Fruit fly (Drosophila melanogaster) whole organism, embryonic: ENCODE data around the gene FRG1.

Source experiments
- Adf1 ChIP-seq: fragments of 200-800 bp; sonication (Bioruptor generic); IDR thresholded peaks from 2 replicates; pipeline ENCODE4 v1.3.6; 2022; ENCODE audit warnings: missing biosample characterization, missing genetic modification characterization
- Atf-2 ChIP-seq: fragments of 200-800 bp; sonication (Bioruptor generic); optimal IDR thresholded peaks from 2 replicates; lab custom pipeline; 2016; ENCODE audit warnings: missing biosample characterization, missing genetic modification characterization
- C15 ChIP-seq: fragments of 200-800 bp; sonication (Bioruptor generic); IDR thresholded peaks from 3 replicates; pipeline ENCODE4 v1.3.6; 2022; ENCODE audit warnings: missing biosample characterization, missing genetic modification characterization
- CG10321 ChIP-seq: fragments of 200-800 bp; sonication (Bioruptor generic); IDR thresholded peaks from 2 replicates; pipeline ENCODE4 v1.3.6; 2022; ENCODE audit warnings: missing biosample characterization, missing genetic modification characterization
- CG12219 ChIP-seq: fragments of 200-800 bp; sonication (Bioruptor generic); optimal IDR thresholded peaks from 3 replicates; lab custom pipeline; 2018; ENCODE audit warnings: missing biosample characterization, mild to moderate bottlenecking, missing genetic modification characterization
- CG13894 ChIP-seq: fragments of 200-800 bp; sonication (Bioruptor generic); optimal IDR thresholded peaks from 3 replicates; lab custom pipeline; 2018; ENCODE audit warnings: missing biosample characterization, mild to moderate bottlenecking, missing genetic modification characterization, moderate library complexity
- CG15011 ChIP-seq: fragments of 200-800 bp; sonication (Bioruptor generic); optimal IDR thresholded peaks from 3 replicates; lab custom pipeline; 2018; ENCODE audit warnings: missing biosample characterization, mild to moderate bottlenecking, missing genetic modification characterization
- CG1603 ChIP-seq: fragments of 200-800 bp; sonication (Bioruptor generic); optimal IDR thresholded peaks from 2 replicates; lab custom pipeline; 2019; ENCODE audit warnings: missing biosample characterization, mild to moderate bottlenecking, missing genetic modification characterization, moderate library complexity
- CG16779 ChIP-seq: fragments of 200-800 bp; sonication (Bioruptor generic); IDR thresholded peaks from 2 replicates; pipeline ENCODE4 v1.3.6; 2022; ENCODE audit warnings: missing biosample characterization, missing genetic modification characterization
- CG16815 ChIP-seq: fragments of 200-800 bp; sonication (Bioruptor generic); optimal IDR thresholded peaks from 3 replicates; lab custom pipeline; 2017; ENCODE audit warnings: missing biosample characterization, mild to moderate bottlenecking, missing genetic modification characterization
- CG17802 ChIP-seq: fragments of 200-800 bp; sonication (Bioruptor generic); optimal IDR thresholded peaks from 2 replicates; lab custom pipeline; 2018; ENCODE audit warnings: missing biosample characterization, mild to moderate bottlenecking, missing genetic modification characterization, moderate library complexity
- CG2202 ChIP-seq: fragments of 200-800 bp; sonication (Bioruptor generic); optimal IDR thresholded peaks from 2 replicates; lab custom pipeline; 2018; ENCODE audit warnings: missing biosample characterization, mild to moderate bottlenecking, missing genetic modification characterization
- CG32772 ChIP-seq: fragments of 200-800 bp; sonication (Bioruptor generic); IDR thresholded peaks from 2 replicates; pipeline ENCODE4 v1.3.6; 2022; ENCODE audit warnings: missing biosample characterization, missing genetic modification characterization
- CG4328 ChIP-seq: fragments of 200-800 bp; sonication (Bioruptor generic); optimal IDR thresholded peaks from 3 replicates; lab custom pipeline; 2017; ENCODE audit warnings: missing biosample characterization, missing genetic modification reagents, missing genetic modification characterization
- CG6689 ChIP-seq: fragments of 200-800 bp; sonication (Bioruptor generic); IDR thresholded peaks from 2 replicates; pipeline ENCODE4 v1.3.6; 2022; ENCODE audit warnings: missing biosample characterization, missing genetic modification characterization
- CG7357 ChIP-seq: fragments of 200-800 bp; sonication (Bioruptor generic); IDR thresholded peaks from 3 replicates; pipeline ENCODE4 v1.3.6; 2022; ENCODE audit warnings: missing biosample characterization, missing genetic modification characterization
- CG7556 ChIP-seq: fragments of 200-800 bp; sonication (Bioruptor generic); optimal IDR thresholded peaks from 2 replicates; lab custom pipeline; 2017; ENCODE audit warnings: missing biosample characterization, mild to moderate bottlenecking, missing genetic modification characterization
- CG7963 ChIP-seq: fragments of 200-800 bp; sonication (Bioruptor generic); IDR thresholded peaks from 3 replicates; pipeline ENCODE4 v1.3.6; 2022; ENCODE audit warnings: missing biosample characterization, missing genetic modification characterization; ENCODE audit not compliant: partially characterized antibody
- CG9215 ChIP-seq: fragments of 200-800 bp; sonication (Bioruptor generic); IDR thresholded peaks from 2 replicates; pipeline ENCODE4 v1.3.6; 2022; ENCODE audit warnings: missing biosample characterization, missing genetic modification characterization
- E2f1 ChIP-seq: fragments of 200-800 bp; sonication (Bioruptor generic); IDR thresholded peaks from 2 replicates; pipeline ENCODE4 v1.3.6; 2022; ENCODE audit warnings: missing biosample characterization, missing genetic modification characterization
- Eip74EF ChIP-seq, 2 experiments: fragments of 200-800 bp in 1 of 2; fragments of >200 bp in 1 of 2; sonication (Bioruptor generic) in 1 of 2; optimal IDR thresholded peaks; 2 replicates each; lab custom pipeline; 2017 to 2019; ENCODE audit warnings: missing biosample characterization in 2 of 2, missing genetic modification characterization in 2 of 2, mild to moderate bottlenecking in 1 of 2, moderate library complexity in 1 of 2
- Fer3 ChIP-seq: fragments of 200-800 bp; sonication (Bioruptor generic); optimal IDR thresholded peaks from 2 replicates; lab custom pipeline; 2018; ENCODE audit warnings: missing biosample characterization, mild to moderate bottlenecking, missing genetic modification characterization, moderate library complexity
- Hr51 ChIP-seq, 2 experiments: fragments of 200-800 bp; sonication (Bioruptor generic); optimal IDR thresholded peaks; 2 replicates in 1 of 2; 3 replicates in 1 of 2; lab custom pipeline; 2016 to 2018; ENCODE audit warnings: missing biosample characterization in 2 of 2, missing genetic modification characterization in 2 of 2, mild to moderate bottlenecking in 1 of 2, moderate library complexity in 1 of 2
- NfI ChIP-seq: fragments of 200-800 bp; sonication (Bioruptor generic); optimal IDR thresholded peaks from 3 replicates; lab custom pipeline; 2018; ENCODE audit warnings: missing biosample characterization, mild to moderate bottlenecking, missing genetic modification characterization, moderate library complexity
- Rx ChIP-seq: fragments of 200-800 bp; sonication (Bioruptor generic); IDR thresholded peaks from 2 replicates; pipeline ENCODE4 v1.3.6; 2022; ENCODE audit warnings: missing biosample characterization, missing genetic modification characterization
- Sry-δ ChIP-seq: fragments of 200-800 bp; sonication (Bioruptor generic); optimal IDR thresholded peaks from 2 replicates; lab custom pipeline; 2016; ENCODE audit warnings: missing biosample characterization, missing genetic modification characterization
- amos ChIP-seq: fragments of 200-800 bp; sonication (Bioruptor generic); IDR thresholded peaks from 2 replicates; pipeline ENCODE4 v1.3.6; 2022; ENCODE audit warnings: missing biosample characterization, missing genetic modification characterization; ENCODE audit not compliant: partially characterized antibody
- aop ChIP-seq: fragments of 200-800 bp; sonication (Bioruptor generic); IDR thresholded peaks from 2 replicates; pipeline ENCODE4 v1.3.6; 2022; ENCODE audit warnings: missing biosample characterization, missing genetic modification characterization
- bbx ChIP-seq: fragments of 200-800 bp; sonication (Bioruptor generic); IDR thresholded peaks from 2 replicates; pipeline ENCODE4 v1.3.6; 2022; ENCODE audit warnings: missing biosample characterization, missing genetic modification characterization; ENCODE audit not compliant: partially characterized antibody
- caup ChIP-seq: fragments of 200-800 bp; sonication (Bioruptor generic); optimal IDR thresholded peaks from 3 replicates; lab custom pipeline; 2017; ENCODE audit warnings: missing biosample characterization, mild to moderate bottlenecking, missing genetic modification characterization, moderate library complexity; ENCODE audit not compliant: severe bottlenecking
- da ChIP-seq: fragments of 200-800 bp; sonication (Bioruptor generic); optimal IDR thresholded peaks from 2 replicates; lab custom pipeline; 2016; ENCODE audit warnings: missing biosample characterization, missing genetic modification characterization
- dimm ChIP-seq: fragments of 200-800 bp; sonication (Bioruptor generic); IDR thresholded peaks from 2 replicates; pipeline ENCODE4 v1.3.6; 2022; ENCODE audit warnings: missing biosample characterization, missing genetic modification characterization
- dmrt99B ChIP-seq: fragments of 200-800 bp; sonication (Bioruptor generic); optimal IDR thresholded peaks from 2 replicates; lab custom pipeline; 2018; ENCODE audit warnings: missing biosample characterization, mild to moderate bottlenecking, missing genetic modification characterization, moderate library complexity
- eve ChIP-seq, 2 experiments: fragments of >200 bp; optimal IDR thresholded peaks; 2 replicates each; lab custom pipeline; 2017; ENCODE audit warnings: missing biosample characterization in 2 of 2, missing genetic modification characterization in 2 of 2
- gem ChIP-seq: fragments of 200-800 bp; sonication (Bioruptor generic); optimal IDR thresholded peaks from 2 replicates; lab custom pipeline; 2019; ENCODE audit warnings: missing biosample characterization, mild to moderate bottlenecking, missing genetic modification characterization, moderate library complexity
- her ChIP-seq: fragments of 200-800 bp; sonication (Bioruptor generic); optimal IDR thresholded peaks from 2 replicates; lab custom pipeline; 2016; ENCODE audit warnings: missing biosample characterization, missing genetic modification characterization
- jigr1 ChIP-seq: fragments of 200-800 bp; sonication (Bioruptor generic); IDR thresholded peaks from 3 replicates; pipeline ENCODE4 v1.3.6; 2022; ENCODE audit warnings: missing biosample characterization, missing genetic modification characterization
- jing ChIP-seq: fragments of 200-800 bp; sonication (Bioruptor generic); optimal IDR thresholded peaks from 2 replicates; lab custom pipeline; 2018; ENCODE audit warnings: missing biosample characterization, mild to moderate bottlenecking, missing genetic modification characterization
- kni ChIP-seq: fragments of 200-800 bp; sonication (Bioruptor generic); optimal IDR thresholded peaks from 3 replicates; lab custom pipeline; 2017; ENCODE audit warnings: mild to moderate bottlenecking, missing biosample characterization, missing genetic modification reagents, missing genetic modification characterization
- lab ChIP-seq: fragments of 200-800 bp; sonication (Bioruptor generic); optimal IDR thresholded peaks from 3 replicates; lab custom pipeline; 2017; ENCODE audit warnings: missing biosample characterization, missing genetic modification characterization, mild to moderate bottlenecking, moderate library complexity, missing genetic modification reagents
- mld ChIP-seq: fragments of 200-800 bp; sonication (Bioruptor generic); IDR thresholded peaks from 3 replicates; pipeline ENCODE4 v1.3.6; 2022; ENCODE audit warnings: missing biosample characterization, missing genetic modification characterization; ENCODE audit not compliant: partially characterized antibody
- pho ChIP-seq: fragments of 200-800 bp; sonication (Bioruptor generic); optimal IDR thresholded peaks from 2 replicates; lab custom pipeline; 2016; ENCODE audit warnings: missing biosample characterization, missing genetic modification characterization
- pnt ChIP-seq: fragments of 200-800 bp; sonication (Bioruptor generic); optimal IDR thresholded peaks from 3 replicates; lab custom pipeline; 2016; ENCODE audit warnings: missing biosample characterization, missing genetic modification characterization
- psq ChIP-seq: fragments of 200-800 bp; sonication (Bioruptor generic); optimal IDR thresholded peaks from 2 replicates; lab custom pipeline; 2017; ENCODE audit warnings: missing biosample characterization, missing genetic modification characterization
- repo ChIP-seq: fragments of 200-800 bp; sonication (Bioruptor generic); optimal IDR thresholded peaks from 2 replicates; lab custom pipeline; 2016; ENCODE audit warnings: missing biosample characterization, missing genetic modification characterization
- so ChIP-seq: fragments of 200-800 bp; sonication (Bioruptor generic); IDR thresholded peaks from 3 replicates; pipeline ENCODE4 v1.3.6; 2022; ENCODE audit warnings: missing biosample characterization, missing genetic modification characterization
- stc ChIP-seq: fragments of 200-800 bp; sonication (Bioruptor generic); IDR thresholded peaks from 2 replicates; pipeline ENCODE4 v1.3.6; 2022; ENCODE audit warnings: missing biosample characterization, missing genetic modification characterization
- stwl ChIP-seq: fragments of 200-800 bp; sonication (Bioruptor generic); optimal IDR thresholded peaks from 3 replicates; lab custom pipeline; 2018; ENCODE audit warnings: missing biosample characterization, mild to moderate bottlenecking, missing genetic modification characterization, moderate library complexity
- tap ChIP-seq: fragments of 200-800 bp; optimal IDR thresholded peaks from 3 replicates; lab custom pipeline; 2019; ENCODE audit warnings: missing biosample characterization, mild to moderate bottlenecking, missing genetic modification characterization, moderate library complexity
- unpg ChIP-seq: fragments of 200-800 bp; sonication (Bioruptor generic); optimal IDR thresholded peaks from 3 replicates; lab custom pipeline; 2018; ENCODE audit warnings: missing biosample characterization, mild to moderate bottlenecking, missing genetic modification characterization, moderate library complexity
- wdn ChIP-seq: fragments of 200-800 bp; sonication (Bioruptor generic); IDR thresholded peaks from 2 replicates; pipeline ENCODE4 v1.3.6; 2022; ENCODE audit warnings: missing biosample characterization, missing genetic modification characterization

The FRG1 gene

dm6 chr3L:20313469-20313868 lies 16.7 kb upstream of the FRG1 start, which contains the start of gene alphaSnap (continued):
- TF ChIP-seq stc (no peak; the same call in 1 of the 2 replicates), psq (GFP tag; lab: Kevin White, UChicago) (no peak), CG6689 (no peak), CG7556 (GFP tag; lab: Kevin White, UChicago) (no peak), CG4328 (no peak), eve (GFP tag; optimal IDR thresholded peaks at IDR 0.05; lab: Kevin White, UChicago) (no peak), Eip74EF (GFP tag; optimal IDR thresholded peaks at IDR 0.05; lab: Kevin White, UChicago) (no peak), CG32772 (GFP tag; lab: Robert Waterston, UW) (no peak), Rx (GFP tag; lab: Robert Waterston, UW) (no peak), CG10321 (no peak), her (peak; percentile 20), aop (GFP tag; lab: Robert Waterston, UW) (no peak), tap (tag; lab: Kevin White, UChicago) (no peak), stwl (tag; lab: Kevin White, UChicago) (peak; percentile 94), CG16815 (no peak), mld (GFP tag; lab: Robert Waterston, UW) (no peak), so (GFP tag; lab: Robert Waterston, UW) (no peak), dimm (GFP tag; lab: Robert Waterston, UW) (no peak), pho (peak; percentile 51), CG7963 (GFP tag; lab: Robert Waterston, UW) (no peak), amos (GFP tag; lab: Robert Waterston, UW) (peak; percentile 44), lab (GFP tag; lab: Kevin White, UChicago) (no peak), caup (GFP tag; lab: Kevin White, UChicago) (peak; percentile 50), Sry-δ (peak; percentile 41), kni (GFP tag; lab: Kevin White, UChicago) (no peak), E2f1 (GFP tag; lab: Robert Waterston, UW) (no peak), Adf1 (GFP tag; lab: Robert Waterston, UW) (0 out of 2 replicates have a peak, but pooled peaks have one; percentile 6), C15 (GFP tag; lab: Robert Waterston, UW) (no peak), bbx (GFP tag; lab: Robert Waterston, UW) (peak; percentile 57; the same call in 1 of the 2 replicates), CG15011 (GFP tag; lab: Kevin White, UChicago) (no peak), NfI (peak; percentile 38), Hr51 (GFP tag; optimal IDR thresholded peaks at IDR 0.05; lab: Kevin White, UChicago) (peak in 1 of 2 experiments; percentile 9), CG7357 (GFP tag; lab: Robert Waterston, UW) (no peak), gem (tag; lab: Kevin White, UChicago) (no peak), jigr1 (no peak), jing (no peak), CG13894 (peak; percentile 0), CG17802 (tag; lab: Kevin White, UChicago) (no peak), wdn (no peak), CG12219 (GFP tag; lab: Kevin White, UChicago) (no peak), Atf-2 (no peak), dmrt99B (no peak), CG16779 (GFP tag; lab: Robert Waterston, UW) (no peak; the same call in 1 of the 2 replicates), repo (GFP tag; lab: Kevin White, UChicago) (no peak), Fer3 (tag; lab: Kevin White, UChicago) (no peak), CG9215 (GFP tag; lab: Robert Waterston, UW) (no peak), da (no peak), pnt (GFP tag; lab: Kevin White, UChicago) (no peak), CG2202 (tag; lab: Kevin White, UChicago) (no peak), CG1603 (peak; percentile 74), unpg (no peak)
